Worm (Caenorhabditis elegans): ENCODE data around the gene gsnl-1.

The gsnl-1 gene

DNA sequence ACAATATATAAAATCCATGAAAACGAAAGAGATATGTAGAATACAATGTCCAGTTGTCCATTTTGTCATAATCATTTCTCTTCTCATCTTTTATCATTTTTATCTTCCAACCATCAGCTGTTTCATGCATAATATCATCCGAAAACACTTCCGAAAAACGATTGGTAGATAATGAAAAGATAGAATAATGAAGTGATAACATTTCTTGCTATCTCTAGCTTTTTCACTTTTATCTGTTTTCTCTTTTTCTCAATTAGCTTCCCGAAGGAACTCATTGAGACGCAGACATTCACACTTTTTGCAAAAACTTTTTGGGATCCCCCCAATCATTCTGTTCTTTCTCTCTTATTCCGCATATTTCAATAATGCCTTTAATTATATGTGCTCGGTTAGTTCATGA, 42.9 kb upstream of the gsnl-1 start:
- TF ChIP-seq atf-7 (tag; optimal IDR thresholded peaks at IDR 0.05) (no peak), F57C9.4 (tag; optimal IDR thresholded peaks at IDR 0.05) (no peak), Y95B8A.8 (GFP tag; IDR thresholded peaks at IDR 0.05) (no peak), let-607 (tag; optimal IDR thresholded peaks at IDR 0.05) (no peak), B0019.2 (GFP tag; conservative IDR thresholded peaks at IDR 0.05) (no peak), tbx-9 (tag; optimal IDR thresholded peaks at IDR 0.05; ENCODE audit: borderline replicate concordance) (no peak), mel-28 (tag; optimal IDR thresholded peaks at IDR 0.05; ENCODE audit: borderline replicate concordance) (no peak), zfh-2 (GFP tag; conservative IDR thresholded peaks at IDR 0.05) (no peak), ekl-4 (GFP tag; IDR thresholded peaks at IDR 0.05) (no peak), snpc-3.4 (tag; optimal IDR thresholded peaks at IDR 0.05) (no peak), B0035.1 (tag; optimal IDR thresholded peaks at IDR 0.05) (no peak)

DNA sequence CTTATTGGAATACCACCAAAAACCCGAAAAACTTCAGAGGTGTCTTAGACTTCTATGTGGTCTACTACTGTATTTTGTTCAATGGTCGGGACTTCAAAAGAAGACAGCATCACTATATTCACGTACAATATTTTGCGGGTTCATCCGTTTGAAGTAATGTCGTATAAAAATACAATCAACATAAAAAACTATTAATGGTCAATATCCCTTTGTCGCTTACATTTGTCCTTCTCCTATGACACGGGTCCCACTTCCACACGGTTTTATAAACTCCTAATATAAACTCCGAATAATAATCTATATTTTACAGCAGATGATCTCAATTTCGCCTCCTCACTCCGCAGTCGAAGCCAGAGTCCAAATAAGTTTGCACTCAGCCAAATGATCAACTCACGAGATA, 39.3 kb upstream of the gsnl-1 start:
- TF ChIP-seq rpc-1 (optimal IDR thresholded peaks at IDR 0.05) = no peak
- TF ChIP-seq rpc-1 (tag; optimal IDR thresholded peaks at IDR 0.05) = no peak
- no peak for TF ChIP-seq ekl-4 (GFP tag; IDR thresholded peaks at IDR 0.05)
- TF ChIP-seq F52B5.7 (tag; optimal IDR thresholded peaks at IDR 0.05) = no peak
- TF ChIP-seq B0336.3 (GFP tag; IDR thresholded peaks at IDR 0.05) = no peak

DNA sequence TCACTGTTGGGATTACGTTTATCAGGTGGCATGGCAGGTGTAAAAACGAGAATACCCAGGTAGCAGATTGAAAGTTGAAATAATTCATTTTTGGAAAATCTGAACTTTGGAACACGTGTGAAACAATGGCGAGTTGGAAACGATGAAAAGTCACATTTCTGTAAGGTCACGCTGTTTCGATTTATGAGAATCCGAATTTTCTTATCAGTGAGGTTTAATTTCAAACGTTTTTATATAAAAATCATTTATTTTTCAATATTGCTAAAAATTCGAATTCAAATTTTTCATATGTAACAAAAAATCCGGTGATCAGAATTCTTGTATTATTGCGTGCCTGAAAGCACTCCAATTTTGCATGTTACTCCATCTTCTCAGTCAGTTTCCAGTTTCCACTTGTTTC, 34.2 kb upstream of the gsnl-1 start, which contains the start of gene F07D3.3:
F07D3.3 (minus strand) TSS at position 101 of the 400 bp plus-strand sequence.
- TF ChIP-seq ztf-26 (tag; optimal IDR thresholded peaks at IDR 0.05) (no peak), F57A8.1 (GFP tag; optimal IDR thresholded peaks at IDR 0.05) (no peak), attf-3 (GFP tag; conservative IDR thresholded peaks at IDR 0.05) (no peak), hmg-1.2 (GFP tag; IDR thresholded peaks at IDR 0.05) (no peak)

DNA sequence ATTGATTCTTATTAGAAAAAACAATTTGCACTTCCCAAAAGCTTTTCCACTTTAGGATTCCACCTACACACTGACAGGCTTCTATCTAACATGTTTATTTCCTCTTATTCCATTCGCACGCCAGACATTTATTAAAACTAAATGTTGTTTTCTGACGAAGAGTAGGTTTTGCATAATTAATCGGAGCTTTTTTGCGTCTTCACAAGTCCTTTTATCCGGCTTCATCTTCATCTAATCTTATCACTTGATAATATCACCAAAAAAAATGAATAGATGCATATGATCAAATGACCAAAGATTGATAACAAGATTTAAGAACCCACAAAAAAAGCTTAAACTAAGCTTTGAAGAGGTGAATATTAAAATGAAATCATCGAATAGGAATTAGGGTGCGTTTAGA, 31.3 kb upstream of the gsnl-1 start:
- TF ChIP-seq lin-35 (GFP tag; optimal IDR thresholded peaks at IDR 0.05) = no peak
- no peak for TF ChIP-seq rpc-1 (optimal IDR thresholded peaks at IDR 0.05)
- TF ChIP-seq rpc-1 (tag; optimal IDR thresholded peaks at IDR 0.05) = no peak
- TF ChIP-seq ztf-25 (GFP tag; IDR thresholded peaks at IDR 0.05) = no peak
- TF ChIP-seq egl-18 (GFP tag; IDR thresholded peaks at IDR 0.05) = no peak
- TF ChIP-seq snpc-1.3 (tag; optimal IDR thresholded peaks at IDR 0.05; ENCODE audit: insufficient read depth) = no peak
- TF ChIP-seq F22D6.2 (tag; optimal IDR thresholded peaks at IDR 0.05) = no peak
- no peak for TF ChIP-seq let-526 (GFP tag; IDR thresholded peaks at IDR 0.05)
- TF ChIP-seq sdz-38 (tag; optimal IDR thresholded peaks at IDR 0.05) = no peak
- no peak for TF ChIP-seq F57A8.1 (GFP tag; optimal IDR thresholded peaks at IDR 0.05)

DNA sequence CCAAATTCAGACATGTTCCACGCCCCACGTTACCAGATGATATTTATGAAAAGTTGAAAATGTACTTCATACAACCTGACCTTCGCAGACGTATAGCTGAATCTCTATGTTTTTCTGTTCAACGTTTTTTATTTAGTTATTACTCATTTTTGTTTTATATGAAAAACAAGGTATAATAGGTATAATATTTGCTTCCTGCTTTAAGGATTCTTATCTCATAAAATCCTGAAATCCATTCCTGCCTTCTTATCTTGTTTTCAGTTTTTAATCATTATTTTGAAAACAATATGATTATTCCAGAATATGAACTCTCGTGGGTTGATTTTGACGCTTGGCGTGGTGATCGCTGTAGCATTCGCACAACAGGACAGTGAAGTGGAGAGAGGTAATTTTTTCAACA, 25.2 kb upstream of the gsnl-1 start, which contains the start of gene flp-6:
flp-6 (plus strand) TSS at position 301 of the 400 bp plus-strand sequence.
- TF ChIP-seq ztf-6 (GFP tag; IDR thresholded peaks at IDR 0.05) = no peak
- no peak for TF ChIP-seq ceh-58 (GFP tag; IDR thresholded peaks at IDR 0.05)

DNA sequence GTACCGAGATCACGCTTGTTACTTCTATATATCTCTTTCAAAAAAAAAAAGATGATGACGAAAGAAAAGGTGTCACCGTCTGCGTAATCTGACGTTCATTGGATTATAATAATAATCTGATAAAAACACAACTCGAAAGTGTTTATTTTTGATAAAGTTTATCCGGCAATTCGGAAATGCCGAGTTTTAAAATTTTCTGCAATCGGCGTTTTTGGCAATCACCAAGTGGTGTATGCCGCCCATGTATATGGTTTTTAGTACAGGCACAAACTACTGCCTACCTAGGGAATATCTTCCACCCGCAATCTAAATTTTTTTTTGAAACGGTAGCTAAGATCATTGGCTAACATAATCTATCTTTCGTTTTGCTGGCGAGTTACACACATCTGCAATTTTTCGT, 22.9 kb upstream of the gsnl-1 start:
- TF ChIP-seq F23B12.7 (tag; optimal IDR thresholded peaks at IDR 0.05; ENCODE audit: insufficient read depth) = no peak
- no peak for TF ChIP-seq dpl-1 (GFP tag; optimal IDR thresholded peaks at IDR 0.05)
- no peak for TF ChIP-seq nhr-179 (tag; optimal IDR thresholded peaks at IDR 0.05)
- TF ChIP-seq ztf-6 (GFP tag; IDR thresholded peaks at IDR 0.05) = no peak
- no peak for TF ChIP-seq D2030.7 (GFP tag; IDR thresholded peaks at IDR 0.05)
- TF ChIP-seq snpc-4 (GFP tag; optimal IDR thresholded peaks at IDR 0.05) = no peak
- TF ChIP-seq snpc-4 (tag; optimal IDR thresholded peaks at IDR 0.05) = no peak
- no peak for TF ChIP-seq madf-10 (tag; optimal IDR thresholded peaks at IDR 0.05)
- TF ChIP-seq pha-4 (tag; optimal IDR thresholded peaks at IDR 0.05) = no peak
- TF ChIP-seq ztf-3 (GFP tag; optimal IDR thresholded peaks at IDR 0.05) = no peak
- no peak for TF ChIP-seq fkh-3 (tag; optimal IDR thresholded peaks at IDR 0.05)
- no peak for TF ChIP-seq attf-6 (GFP tag; IDR thresholded peaks at IDR 0.05)

Data from whole organism, young adult.